Fruit fly (Drosophila melanogaster) whole organism, prepupa: ENCODE measurements around the gene east.
A peak's percentile ranks its signal among the peaks of the same experiment; 100 is the strongest.

Experiments used
- Blimp-1 ChIP-seq: fragments of 200-800 bp; sonication (Bioruptor generic); optimal IDR thresholded peaks from 3 replicates; lab custom pipeline; 2017; ENCODE audit warnings: missing biosample characterization, missing genetic modification characterization, mild to moderate bottlenecking, moderate library complexity, missing genetic modification reagents
- CG3919 ChIP-seq: fragments of 200-800 bp; sonication (Bioruptor generic); optimal IDR thresholded peaks from 3 replicates; lab custom pipeline; 2016; ENCODE audit warnings: missing biosample characterization, missing genetic modification characterization
- CG6163 ChIP-seq: fragments of 200-800 bp; sonication (Bioruptor generic); IDR thresholded peaks from 3 replicates; pipeline ENCODE4 v1.3.6; 2022; ENCODE audit warnings: missing biosample characterization, missing genetic modification characterization
- CG8319 ChIP-seq: fragments of 200-800 bp; sonication (Bioruptor generic); optimal IDR thresholded peaks from 3 replicates; lab custom pipeline; 2016; ENCODE audit warnings: missing biosample characterization, missing genetic modification characterization
- Ets96B ChIP-seq: fragments of 200-800 bp; optimal IDR thresholded peaks from 2 replicates; lab custom pipeline; 2019; ENCODE audit warnings: missing biosample characterization, mild to moderate bottlenecking, missing genetic modification characterization, moderate library complexity
- Lpt ChIP-seq: fragments of 200-800 bp; sonication (Bioruptor generic); optimal IDR thresholded peaks from 3 replicates; lab custom pipeline; 2016; ENCODE audit warnings: missing biosample characterization, missing genetic modification characterization
- OdsH ChIP-seq: fragments of 200-800 bp; sonication (Bioruptor generic); optimal IDR thresholded peaks from 3 replicates; lab custom pipeline; 2016; ENCODE audit warnings: missing biosample characterization, missing genetic modification characterization
- dsx ChIP-seq: fragments of 200-800 bp; optimal IDR thresholded peaks from 3 replicates; lab custom pipeline; 2019; ENCODE audit warnings: missing biosample characterization, mild to moderate bottlenecking, missing genetic modification characterization, moderate library complexity; ENCODE audit not compliant: poor library complexity, severe bottlenecking
- eg ChIP-seq: fragments of 200-800 bp; sonication (Bioruptor generic); IDR thresholded peaks from 3 replicates; pipeline ENCODE4 v1.3.6; 2022; ENCODE audit warnings: missing biosample characterization, missing genetic modification characterization
- esn ChIP-seq: fragments of 200-800 bp; sonication (Bioruptor generic); optimal IDR thresholded peaks from 2 replicates; lab custom pipeline; 2016; ENCODE audit warnings: missing biosample characterization, mild to moderate bottlenecking, missing genetic modification characterization, moderate library complexity
- fd85E ChIP-seq: fragments of 200-800 bp; sonication (Bioruptor generic); optimal IDR thresholded peaks from 3 replicates; lab custom pipeline; 2016; ENCODE audit warnings: missing biosample characterization, missing genetic modification characterization
- fkh ChIP-seq: fragments of 200-800 bp; sonication (Bioruptor generic); optimal IDR thresholded peaks from 3 replicates; lab custom pipeline; 2017; ENCODE audit warnings: missing biosample characterization, mild to moderate bottlenecking, missing genetic modification characterization, moderate library complexity
- salr ChIP-seq, 2 experiments: fragments of 200-800 bp; sonication (Bioruptor generic); optimal IDR thresholded peaks; 3 replicates each; lab custom pipeline; 2016 to 2018; ENCODE audit warnings: missing biosample characterization in 2 of 2, missing genetic modification characterization in 2 of 2, mild to moderate bottlenecking in 1 of 2

- 0 out of 3 replicates have a peak, but pooled peaks have one; percentile 9 for TF ChIP-seq eg (GFP tag; lab: Robert Waterston, UW)
- TF ChIP-seq esn (GFP tag; lab: Kevin White, UChicago), result no peak
- TF ChIP-seq Ets96B, result no peak
- TF ChIP-seq fkh (GFP tag; lab: Kevin White, UChicago), result no peak
- no peak for TF ChIP-seq CG6163 (GFP tag; lab: Robert Waterston, UW)
- TF ChIP-seq CG3919 (GFP tag; lab: Kevin White, UChicago), result no peak
- TF ChIP-seq salr (GFP tag; optimal IDR thresholded peaks at IDR 0.05; lab: Kevin White, UChicago), result no peak
- no peak for TF ChIP-seq Blimp-1 (GFP tag; lab: Kevin White, UChicago)
- no peak for TF ChIP-seq OdsH (GFP tag; lab: Kevin White, UChicago)
- no peak for TF ChIP-seq fd85E (GFP tag; lab: Kevin White, UChicago)
- no peak for TF ChIP-seq CG8319 (GFP tag; lab: Kevin White, UChicago)
- TF ChIP-seq Lpt (GFP tag; lab: Kevin White, UChicago), result no peak
- TF ChIP-seq dsx (GFP tag; lab: Kevin White, UChicago), result no peak
Measured at dm6 chrX:2061849-2062248, 51.2 kb downstream of the east start, which contains the start of gene Sik2.
